Fruit fly (Drosophila melanogaster): ENCODE data around the gene SelR.
A peak's percentile ranks its signal among the peaks of the same experiment; 100 is the strongest.

SelR gene

dm6 chr3R:10875515-10876434 lies 7.3 kb upstream of the SelR start, which contains the start of gene Sodh2 (continued):
- peak; percentile 50 for TF ChIP-seq Eip93F (GFP tag; optimal IDR thresholded peaks at IDR 0.05)
- TF ChIP-seq Hr39 (GFP tag; optimal IDR thresholded peaks at IDR 0.05) = peak; percentile 5
- peak; percentile 73 for TF ChIP-seq CG8632 (GFP tag; optimal IDR thresholded peaks at IDR 0.05)
- peak; percentile 1 for TF ChIP-seq Ets21C (GFP tag; optimal IDR thresholded peaks at IDR 0.05)
- TF ChIP-seq CG8319 (GFP tag; optimal IDR thresholded peaks at IDR 0.05) = no peak
- peak; percentile 35 for TF ChIP-seq spab (GFP tag; optimal IDR thresholded peaks at IDR 0.05)
- peak; percentile 70 for TF ChIP-seq dsx (GFP tag; optimal IDR thresholded peaks at IDR 0.05; ENCODE audit: poor library complexity, severe bottlenecking)
- peak; percentile 86 for TF ChIP-seq CG15336 (GFP tag; IDR thresholded peaks at IDR 0.05)
- TF ChIP-seq Sox102F (GFP tag; optimal IDR thresholded peaks at IDR 0.05) = peak; percentile 77
- peak; percentile 53 for TF ChIP-seq lz (GFP tag; optimal IDR thresholded peaks at IDR 0.05)
- peak in 1 of 2 experiments; percentile 54 for TF ChIP-seq salr (GFP tag; optimal IDR thresholded peaks at IDR 0.05)
- TF ChIP-seq CG11902 (GFP tag; optimal IDR thresholded peaks at IDR 0.05) = no peak
- TF ChIP-seq Sox15 (GFP tag; optimal IDR thresholded peaks at IDR 0.05) = no peak
- TF ChIP-seq topi (GFP tag; optimal IDR thresholded peaks at IDR 0.05) = peak; percentile 46
- TF ChIP-seq Eip75B (GFP tag; optimal IDR thresholded peaks at IDR 0.05) = no peak
- peak; percentile 50 for TF ChIP-seq CG10669 (GFP tag; optimal IDR thresholded peaks at IDR 0.05)
- TF ChIP-seq Met (GFP tag; optimal IDR thresholded peaks at IDR 0.05) = peak; percentile 22
- TF ChIP-seq CG11762 (GFP tag; optimal IDR thresholded peaks at IDR 0.05; ENCODE audit: insufficient read depth) = peak; percentile 11
- peak; percentile 52 for TF ChIP-seq CG3919 (GFP tag; optimal IDR thresholded peaks at IDR 0.05)
- peak; percentile 45 for TF ChIP-seq CG16779 (tag; optimal IDR thresholded peaks at IDR 0.05)
- no peak for TF ChIP-seq fd59A (GFP tag; optimal IDR thresholded peaks at IDR 0.05)
- peak; percentile 7 for TF ChIP-seq CG31627 (GFP tag; optimal IDR thresholded peaks at IDR 0.05)
- TF ChIP-seq achi (GFP tag; optimal IDR thresholded peaks at IDR 0.05) = peak; percentile 68
- peak; percentile 76 for TF ChIP-seq CG8119 (GFP tag; IDR thresholded peaks at IDR 0.05)
- peak; percentile 28 to 66 for TF ChIP-seq ss (GFP tag; optimal IDR thresholded peaks at IDR 0.05)
- TF ChIP-seq pdm3 (GFP tag; optimal IDR thresholded peaks at IDR 0.05) = peak; percentile 53
- peak; percentile 72 for TF ChIP-seq Hr4 (GFP tag; optimal IDR thresholded peaks at IDR 0.05)
- TF ChIP-seq acj6 (GFP tag; optimal IDR thresholded peaks at IDR 0.05) = peak; percentile 26
- peak; percentile 78 for TF ChIP-seq CG6854 (GFP tag; optimal IDR thresholded peaks at IDR 0.05)
- peak; percentile 58 for TF ChIP-seq CG3032 (tag; optimal IDR thresholded peaks at IDR 0.05)
- peak; percentile 88 for TF ChIP-seq eg (GFP tag; IDR thresholded peaks at IDR 0.05)
- TF ChIP-seq CG6792 (GFP tag; optimal IDR thresholded peaks at IDR 0.05) = peak; percentile 53
- peak; percentile 42 for TF ChIP-seq CG9139 (GFP tag; optimal IDR thresholded peaks at IDR 0.05)
- TF ChIP-seq CG6276 (GFP tag; optimal IDR thresholded peaks at IDR 0.05) = peak; percentile 56
- TF ChIP-seq CG10631 (GFP tag; optimal IDR thresholded peaks at IDR 0.05) = peak; percentile 12
- peak; percentile 78 for TF ChIP-seq vri (GFP tag; optimal IDR thresholded peaks at IDR 0.05)
- TF ChIP-seq CG34406 (GFP tag; optimal IDR thresholded peaks at IDR 0.05) = peak; percentile 67
- peak; percentile 75 for TF ChIP-seq svp (GFP tag)

dm6 chr3R:10872820-10873219 lies 4.4 kb upstream of the SelR start, which contains the start of gene CG4596:
CG4596 (plus strand) TSS chr3R:10873038.
- no peak for TF ChIP-seq CG10631 (GFP tag; optimal IDR thresholded peaks at IDR 0.05)
- no peak for TF ChIP-seq fd59A (GFP tag; optimal IDR thresholded peaks at IDR 0.05)
- no peak for TF ChIP-seq pdm3 (GFP tag; optimal IDR thresholded peaks at IDR 0.05)
- no peak for TF ChIP-seq Hr38 (GFP tag; optimal IDR thresholded peaks at IDR 0.05)
- no peak for TF ChIP-seq svp (GFP tag)
- no peak for TF ChIP-seq CG6163 (GFP tag; IDR thresholded peaks at IDR 0.05)
- no peak for TF ChIP-seq OdsH (GFP tag; optimal IDR thresholded peaks at IDR 0.05)
- no peak for TF ChIP-seq dsx (GFP tag; optimal IDR thresholded peaks at IDR 0.05; ENCODE audit: poor library complexity, severe bottlenecking)
- no peak for TF ChIP-seq CG31627 (GFP tag; optimal IDR thresholded peaks at IDR 0.05)
- no peak for TF ChIP-seq CG1621 (tag; optimal IDR thresholded peaks at IDR 0.05)
- TF ChIP-seq CG11294 (GFP tag; IDR thresholded peaks at IDR 0.05) = no peak
- no peak for TF ChIP-seq Sox15 (GFP tag; optimal IDR thresholded peaks at IDR 0.05)
- no peak for TF ChIP-seq CG3919 (GFP tag; optimal IDR thresholded peaks at IDR 0.05)
- TF ChIP-seq dac (GFP tag; optimal IDR thresholded peaks at IDR 0.05) = no peak
- TF ChIP-seq CG11762 (GFP tag; optimal IDR thresholded peaks at IDR 0.05; ENCODE audit: insufficient read depth) = no peak
- TF ChIP-seq CG9139 (GFP tag; optimal IDR thresholded peaks at IDR 0.05) = no peak
- no peak for TF ChIP-seq CG16779 (tag; optimal IDR thresholded peaks at IDR 0.05)
- TF ChIP-seq CG6276 (GFP tag; optimal IDR thresholded peaks at IDR 0.05) = no peak
- no peak for TF ChIP-seq Ets21C (GFP tag; optimal IDR thresholded peaks at IDR 0.05)

All from whole organism, prepupa.